Fruit fly (Drosophila melanogaster) Kc167 (cell line): Measurements from ENCODE around the gene BTBD9.

Experiments used
- Myc ChIP-seq: fragments of >200 bp; optimal IDR thresholded peaks from 2 replicates; lab custom pipeline; 2017; ENCODE audit warnings: missing external identifiers
- Sin3A ChIP-seq: fragments of >200 bp; optimal IDR thresholded peaks from 2 replicates; lab custom pipeline; 2018; ENCODE audit warnings: missing external identifiers
- h ChIP-seq: fragments of >200 bp; optimal IDR thresholded peaks from 3 replicates; lab custom pipeline; 2018; ENCODE audit warnings: missing external identifiers
- insv ChIP-seq: fragments of >200 bp; optimal IDR thresholded peaks from 3 replicates; lab custom pipeline; 2018; ENCODE audit warnings: missing external identifiers
- psq ChIP-seq: fragments of >200 bp; optimal IDR thresholded peaks from 2 replicates; lab custom pipeline; 2017; ENCODE audit warnings: missing external identifiers
- ttk ChIP-seq: sonication (Bioruptor generic); optimal IDR thresholded peaks from 2 replicates; lab custom pipeline; 2017; ENCODE audit warnings: missing external identifiers

DNA sequence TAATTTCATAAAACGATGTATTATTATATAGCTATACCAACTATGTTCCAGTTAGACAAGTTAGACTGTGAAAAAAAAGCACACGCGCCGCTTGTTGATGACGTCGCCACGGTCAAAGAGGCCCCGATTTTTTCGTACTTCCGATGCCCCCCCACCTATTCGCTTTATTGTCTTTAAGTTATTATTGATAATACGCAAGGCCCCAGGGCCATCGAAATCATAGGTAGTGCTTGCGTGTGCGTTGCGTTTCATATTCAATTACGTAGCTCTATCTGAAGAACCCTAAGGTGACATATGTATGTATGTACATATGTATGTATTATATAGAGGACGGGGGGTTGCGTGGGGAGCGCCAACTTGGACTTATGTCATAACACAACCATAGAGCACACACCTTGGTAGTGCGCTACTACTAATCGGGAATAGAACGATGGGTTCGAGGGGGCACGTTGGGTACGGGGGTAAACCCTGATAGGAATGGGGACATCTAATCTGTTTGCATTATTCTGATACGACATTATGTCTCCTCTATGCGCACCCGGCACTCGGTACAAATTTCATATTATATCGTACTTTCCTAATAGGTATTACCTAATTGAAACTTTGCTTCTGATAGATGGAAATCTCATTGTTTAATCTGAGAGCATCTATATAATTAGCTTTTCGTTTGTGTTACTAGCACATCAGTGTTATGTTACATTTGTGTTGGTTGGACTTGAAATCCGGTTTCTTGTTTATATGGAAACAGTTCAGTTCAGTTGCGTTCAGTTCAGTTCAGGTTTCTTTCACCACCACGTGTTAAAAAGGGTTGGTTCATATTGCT, 28.5 kb upstream of the BTBD9 start:
- TF ChIP-seq Myc (no peak), ttk (no peak), insv (lab: Kevin White, UChicago) (no peak), psq (lab: Kevin White, UChicago) (no peak), h (lab: Kevin White, UChicago) (no peak), Sin3A (lab: Kevin White, UChicago) (no peak)
